Worm (Caenorhabditis elegans): Measurements from ENCODE around the gene Y57E12AL.6.

ce11 chrV:7076161-7076560 lies 15.9 kb upstream of the Y57E12AL.6 start:
- no peak for TF ChIP-seq him-1 (tag; optimal IDR thresholded peaks at IDR 0.05)
- TF ChIP-seq dao-5 (tag; optimal IDR thresholded peaks at IDR 0.05) = no peak
- TF ChIP-seq W03F9.2 (tag; optimal IDR thresholded peaks at IDR 0.05) = no peak
